Worm (Caenorhabditis elegans) whole organism, L3 larva: ENCODE measurements around the gene F47G9.4.

ENCODE experiments used
- R02D3.7 ChIP-seq: fragments of 150-350 bp; optimal IDR thresholded peaks from 2 replicates; lab custom pipeline; 2014; ENCODE audit warnings: missing biosample characterization, missing genetic modification characterization
- ZK546.5 ChIP-seq: sonication (generic microtip); optimal IDR thresholded peaks from 2 replicates; lab custom pipeline; 2017; ENCODE audit warnings: missing biosample characterization, missing genetic modification characterization
- ceh-82 ChIP-seq: fragments of 150-350 bp; optimal IDR thresholded peaks from 2 replicates; lab custom pipeline; 2014; ENCODE audit warnings: missing biosample characterization, missing genetic modification characterization
- ceh-9 ChIP-seq: sonication (generic microtip); optimal IDR thresholded peaks from 2 replicates; lab custom pipeline; 2018; ENCODE audit warnings: missing biosample characterization, missing genetic modification characterization
- daf-12 ChIP-seq: fragments of 150-350 bp; optimal IDR thresholded peaks from 2 replicates; lab custom pipeline; 2014; ENCODE audit warnings: missing biosample characterization, missing genetic modification reagents, missing genetic modification characterization
- egl-27 ChIP-seq: sonication (generic microtip); optimal IDR thresholded peaks from 4 replicates; lab custom pipeline; 2017; ENCODE audit warnings: missing biosample characterization, missing genetic modification reagents, missing genetic modification characterization
- elt-2 ChIP-seq: sonication (generic microtip); optimal IDR thresholded peaks from 2 replicates; lab custom pipeline; 2016; ENCODE audit warnings: missing genetic modification reagents, mild to moderate bottlenecking, missing genetic modification characterization, missing compliant biosample characterization
- elt-3 ChIP-seq, 3 experiments: fragments of 150-350 bp in 1 of 3; sonication (generic microtip) in 2 of 3; optimal IDR thresholded peaks; 2 replicates in 2 of 3; 4 replicates in 1 of 3; lab custom pipeline; 2014 to 2017; ENCODE audit warnings: missing biosample characterization in 3 of 3, missing genetic modification characterization in 3 of 3
- eor-1 ChIP-seq, 2 experiments: fragments of 150-350 bp; optimal IDR thresholded peaks; 2 replicates each; lab custom pipeline; 2014 to 2018; ENCODE audit warnings: missing biosample characterization in 2 of 2, missing genetic modification characterization in 2 of 2
- fkh-10 ChIP-seq: sonication (generic microtip); optimal IDR thresholded peaks from 2 replicates; lab custom pipeline; 2017; ENCODE audit warnings: missing biosample characterization, missing genetic modification reagents, missing genetic modification characterization
- fkh-2 ChIP-seq: fragments of 150-350 bp; optimal IDR thresholded peaks from 2 replicates; lab custom pipeline; 2014; ENCODE audit warnings: missing biosample characterization, missing genetic modification reagents, missing genetic modification characterization
- jun-1 ChIP-seq: fragments of 150-350 bp; optimal IDR thresholded peaks from 2 replicates; lab custom pipeline; 2014; ENCODE audit warnings: missing biosample characterization, missing genetic modification reagents, missing genetic modification characterization
- lin-15B ChIP-seq: fragments of 150-350 bp; optimal IDR thresholded peaks from 2 replicates; lab custom pipeline; 2014; ENCODE audit warnings: missing biosample characterization, missing genetic modification characterization
- lin-39 ChIP-seq: fragments of 150-350 bp; optimal IDR thresholded peaks from 2 replicates; lab custom pipeline; 2018; ENCODE audit warnings: missing biosample characterization, missing genetic modification reagents, missing genetic modification characterization
- mdl-1 ChIP-seq: fragments of 150-350 bp; optimal IDR thresholded peaks from 2 replicates; lab custom pipeline; 2014; ENCODE audit warnings: missing biosample characterization, missing genetic modification characterization
- mml-1 ChIP-seq: fragments of 150-350 bp; sonication (generic microtip); optimal IDR thresholded peaks from 3 replicates; lab custom pipeline; 2014; ENCODE audit warnings: missing biosample characterization, missing genetic modification characterization
- nfya-1 ChIP-seq: sonication (generic microtip); optimal IDR thresholded peaks from 2 replicates; lab custom pipeline; 2017; ENCODE audit warnings: missing genetic modification characterization, mild to moderate bottlenecking, missing compliant biosample characterization, antibody characterized with exemption, moderate library complexity; ENCODE audit not compliant: insufficient read depth
- nhr-23 ChIP-seq: fragments of 150-350 bp; optimal IDR thresholded peaks from 2 replicates; lab custom pipeline; 2014; ENCODE audit warnings: missing biosample characterization, missing genetic modification reagents, missing genetic modification characterization
- nhr-237 ChIP-seq: fragments of 150-350 bp; optimal IDR thresholded peaks from 2 replicates; lab custom pipeline; 2014; ENCODE audit warnings: missing biosample characterization, missing genetic modification characterization
- nhr-28 ChIP-seq: fragments of 150-350 bp; optimal IDR thresholded peaks from 2 replicates; lab custom pipeline; 2014; ENCODE audit warnings: missing biosample characterization, missing genetic modification characterization
- nhr-43 ChIP-seq: sonication (generic microtip); optimal IDR thresholded peaks from 2 replicates; lab custom pipeline; 2016; ENCODE audit warnings: mild to moderate bottlenecking, missing genetic modification characterization, missing compliant biosample characterization; ENCODE audit not compliant: poor library complexity, severe bottlenecking
- nhr-67 ChIP-seq: fragments of 150-350 bp; optimal IDR thresholded peaks from 2 replicates; lab custom pipeline; 2014; ENCODE audit warnings: missing biosample characterization, missing genetic modification characterization
- nhr-77 ChIP-seq: fragments of 150-350 bp; optimal IDR thresholded peaks from 2 replicates; lab custom pipeline; 2014; ENCODE audit warnings: missing biosample characterization, missing genetic modification characterization
- pha-4 ChIP-seq: fragments of 150-350 bp; optimal IDR thresholded peaks from 2 replicates; lab custom pipeline; 2014; ENCODE audit warnings: missing biosample characterization, missing genetic modification reagents, missing genetic modification characterization
- skn-1 ChIP-seq: fragments of 150-350 bp; optimal IDR thresholded peaks from 2 replicates; lab custom pipeline; 2014; ENCODE audit warnings: missing biosample characterization, missing genetic modification characterization
- unc-62 ChIP-seq: fragments of 150-350 bp; sonication (generic microtip); optimal IDR thresholded peaks from 4 replicates; lab custom pipeline; 2014; ENCODE audit warnings: missing biosample characterization, missing genetic modification reagents, missing genetic modification characterization
- ztf-11 ChIP-seq: fragments of 150-350 bp; optimal IDR thresholded peaks from 2 replicates; lab custom pipeline; 2014; ENCODE audit warnings: missing biosample characterization, missing genetic modification characterization
- ztf-4 ChIP-seq: fragments of 150-350 bp; optimal IDR thresholded peaks from 2 replicates; lab custom pipeline; 2014; ENCODE audit warnings: missing biosample characterization, missing genetic modification characterization

Gene F47G9.4

DNA sequence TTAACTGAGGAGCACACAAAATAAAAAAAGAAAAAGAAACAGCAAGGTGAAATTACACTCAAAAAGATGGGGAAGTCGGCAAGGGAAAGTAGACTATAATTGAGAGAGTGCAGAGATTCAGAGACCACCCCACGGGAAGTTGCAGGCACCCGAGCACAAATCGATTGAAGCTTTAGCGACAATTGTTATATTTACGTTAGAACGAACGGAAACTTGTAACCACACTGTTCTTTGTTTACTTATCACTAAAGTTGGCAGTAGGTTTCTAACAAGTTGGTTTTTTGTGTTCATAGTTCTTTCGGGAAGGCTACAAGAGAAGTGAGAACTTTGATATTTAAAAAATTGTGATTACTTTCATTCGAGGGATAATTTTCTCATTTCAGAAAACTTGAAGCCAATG is at the start of gene F47G9.4:
Gene F47G9.4 (minus strand): TSS at position 98 of the 400 bp plus-strand sequence.
- TF ChIP-seq mdl-1 = no peak
- no peak for TF ChIP-seq daf-12 (tag; lab: Kevin White, UChicago)
- TF ChIP-seq elt-2 (tag; lab: Kevin White, UChicago) = peak; percentile 8
- peak; percentile 94 for TF ChIP-seq pha-4 (tag; lab: Kevin White, UChicago)
- no peak for TF ChIP-seq nfya-1 (tag; lab: Kevin White, UChicago)
- TF ChIP-seq, all 47 proteins: peak for 2

DNA sequence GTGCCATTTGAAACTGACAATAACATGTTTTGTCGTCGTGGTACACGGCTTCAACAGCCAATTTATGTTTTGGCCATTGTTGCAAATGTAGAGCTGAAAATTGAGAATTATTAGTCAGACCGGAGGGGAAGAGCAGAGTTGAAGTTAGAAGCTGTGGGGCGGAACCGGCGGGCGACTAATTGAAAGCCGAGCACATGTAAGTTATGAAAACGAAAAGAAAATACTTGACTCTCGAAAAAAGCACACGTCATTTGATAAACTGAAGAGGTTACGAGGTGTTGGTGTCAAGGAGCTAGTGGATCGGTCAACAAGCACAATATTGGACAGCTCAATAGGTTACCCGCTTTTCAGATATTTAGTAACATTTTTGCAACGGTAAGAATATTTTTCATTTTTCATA is 44.5 kb upstream of the F47G9.4 start, which contains the start of gene dop-5:
Gene dop-5 (minus strand): TSS at position 101 of the 400 bp plus-strand sequence.
- no peak for TF ChIP-seq nhr-77

DNA sequence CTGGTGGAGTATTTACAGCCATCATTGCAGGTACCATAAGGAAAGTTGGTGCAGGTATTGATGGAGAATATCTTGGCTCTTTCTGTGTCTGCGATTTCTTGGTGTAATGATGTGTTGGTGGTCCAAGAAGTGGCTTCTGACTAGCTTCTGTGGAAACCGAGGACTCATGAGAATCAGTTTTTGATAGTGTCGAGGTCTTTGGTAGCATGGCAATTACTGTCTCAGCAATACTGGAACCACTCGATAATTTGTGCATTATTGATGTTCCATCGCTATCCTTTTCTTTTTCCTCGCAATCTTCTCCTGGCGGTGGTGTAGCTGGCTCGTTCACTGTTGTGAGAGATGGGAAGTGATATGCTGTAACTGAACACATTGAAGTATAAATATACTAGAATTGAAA is 42.0 kb upstream of the F47G9.4 start:
- TF ChIP-seq mml-1 (tag; lab: Kevin White, UChicago) = no peak
- TF ChIP-seq nhr-77 = no peak
- no peak for TF ChIP-seq fkh-2
- no peak for TF ChIP-seq lin-39 (tag; lab: Kevin White, UChicago)
- no peak for TF ChIP-seq nhr-67
- TF ChIP-seq R02D3.7 (tag; lab: Kevin White, UChicago) = no peak
- TF ChIP-seq daf-12 (tag; lab: Kevin White, UChicago) = no peak
- no peak for TF ChIP-seq ztf-4 (tag; lab: Kevin White, UChicago)
- TF ChIP-seq lin-15B (tag; lab: Kevin White, UChicago) = no peak
- TF ChIP-seq mdl-1 = no peak
- TF ChIP-seq ztf-11 (tag; lab: Kevin White, UChicago) = no peak
- no peak for TF ChIP-seq nhr-28 (tag; lab: Kevin White, UChicago)
- TF ChIP-seq egl-27 (tag; lab: Kevin White, UChicago) = no peak
- no peak for TF ChIP-seq ceh-82 (tag; lab: Kevin White, UChicago)

DNA sequence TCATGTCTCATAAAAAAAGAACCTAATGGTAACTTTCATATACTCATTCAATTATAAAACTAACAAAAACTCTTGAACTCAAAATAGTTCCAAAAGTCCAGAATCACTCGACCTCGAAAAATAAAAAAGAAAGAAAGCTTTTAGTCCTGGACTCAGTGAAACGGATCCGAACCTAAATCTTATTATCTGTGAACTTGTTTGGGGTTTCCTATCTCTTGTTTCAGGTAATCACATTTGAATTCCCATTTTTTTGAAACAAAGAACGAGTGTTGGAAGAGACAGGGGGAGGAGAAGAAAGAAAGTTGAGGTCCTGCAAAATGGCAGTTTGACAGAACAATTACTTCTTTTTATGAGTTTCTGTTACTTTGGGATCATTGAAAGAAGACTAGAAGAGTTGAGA is 32.6 kb upstream of the F47G9.4 start:
- no peak for TF ChIP-seq mml-1 (tag; lab: Kevin White, UChicago)
- TF ChIP-seq nhr-43 = no peak
- TF ChIP-seq skn-1 (tag; lab: Kevin White, UChicago) = no peak
- TF ChIP-seq nhr-237 = no peak
- no peak for TF ChIP-seq elt-2 (tag; lab: Kevin White, UChicago)
- TF ChIP-seq ZK546.5 (tag; lab: Kevin White, UChicago) = no peak
- TF ChIP-seq elt-3 (tag; optimal IDR thresholded peaks at IDR 0.05; lab: Kevin White, UChicago) = no peak
- TF ChIP-seq ceh-9 = no peak
- TF ChIP-seq nfya-1 (tag; lab: Kevin White, UChicago) = no peak
- TF ChIP-seq lin-15B (tag; lab: Kevin White, UChicago) = no peak
- no peak for TF ChIP-seq jun-1 (tag; lab: Kevin White, UChicago)
- no peak for TF ChIP-seq nhr-23 (tag; lab: Kevin White, UChicago)
- no peak for TF ChIP-seq egl-27 (tag; lab: Kevin White, UChicago)
- no peak for TF ChIP-seq ztf-11 (tag; lab: Kevin White, UChicago)

DNA sequence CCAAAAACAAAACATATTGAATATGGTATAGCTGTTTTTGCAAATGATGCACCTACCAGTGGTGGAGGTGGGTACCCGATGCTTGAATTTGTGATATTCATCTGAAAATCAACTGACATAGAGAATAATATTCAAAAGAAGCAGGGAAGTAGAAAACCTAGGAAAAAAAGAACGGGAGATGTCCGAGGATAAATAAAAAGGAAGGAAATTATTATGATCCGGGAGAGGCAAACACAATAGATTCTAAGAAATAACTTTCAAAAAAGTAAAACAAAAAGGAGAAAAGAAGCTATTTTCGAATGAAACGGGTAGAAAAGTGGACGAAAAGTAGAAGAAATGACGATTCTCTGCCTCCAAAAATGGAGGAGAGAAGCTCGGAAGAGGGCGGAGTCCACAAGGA is 31.3 kb upstream of the F47G9.4 start, which contains the start of gene npr-25:
Gene npr-25 (minus strand): TSS at position 101 of the 400 bp plus-strand sequence.
- TF ChIP-seq egl-27 (tag; lab: Kevin White, UChicago) (no peak), unc-62 (GFP tag; lab: Kevin White, UChicago) (no peak), nhr-77 (no peak)

DNA sequence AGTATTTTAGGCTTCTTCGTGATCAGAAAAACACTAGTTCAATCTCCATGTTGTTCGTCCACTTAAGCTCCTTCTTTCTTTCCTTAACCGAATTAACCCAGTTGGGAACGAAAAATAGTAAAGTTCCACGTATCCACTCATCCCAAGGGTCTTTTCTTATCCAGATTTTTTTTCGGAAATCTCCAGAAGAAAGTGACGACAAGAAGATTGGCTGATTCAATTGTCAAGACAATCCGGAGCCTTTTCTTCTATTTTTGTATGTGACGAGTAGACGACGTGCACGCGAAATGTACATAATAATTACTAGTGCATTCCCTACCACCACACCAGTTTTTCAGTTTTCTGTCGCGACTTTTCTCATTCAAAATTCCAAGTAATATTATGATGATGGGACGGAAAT is 29.6 kb upstream of the F47G9.4 start:
- TF ChIP-seq nhr-67 (no peak), fkh-10 (peak; percentile 35)

DNA sequence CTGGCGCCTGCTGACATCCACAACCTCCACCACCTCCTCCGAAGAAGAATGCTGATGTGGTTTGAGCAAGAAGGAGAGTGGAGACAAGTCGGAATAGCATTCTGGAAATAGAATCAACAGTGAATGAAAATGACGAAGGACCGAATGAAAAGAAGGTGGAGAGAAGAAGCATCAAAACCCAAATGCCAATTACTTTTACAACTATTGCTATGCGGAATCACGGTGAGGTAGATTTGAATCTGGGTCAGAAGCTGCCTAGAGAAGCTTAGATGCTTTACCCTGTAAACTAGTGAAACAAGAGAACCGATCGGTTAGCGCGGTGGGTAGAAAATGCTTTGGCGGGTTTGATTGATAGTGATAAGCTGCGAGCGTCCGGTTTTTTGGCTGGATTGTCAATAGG is 25.3 kb upstream of the F47G9.4 start, which contains the start of gene grl-7:
Gene grl-7 (minus strand): TSS at position 101 of the 400 bp plus-strand sequence.
- TF ChIP-seq nhr-43 (peak; percentile 30), eor-1 (tag; optimal IDR thresholded peaks at IDR 0.05; lab: Kevin White, UChicago) (no peak), R02D3.7 (tag; lab: Kevin White, UChicago) (no peak)
